Worm (Caenorhabditis elegans): Measurements from ENCODE around the gene srsx-8.
A peak's percentile ranks its signal among the peaks of the same experiment; 100 is the strongest.

Gene srsx-8

DNA sequence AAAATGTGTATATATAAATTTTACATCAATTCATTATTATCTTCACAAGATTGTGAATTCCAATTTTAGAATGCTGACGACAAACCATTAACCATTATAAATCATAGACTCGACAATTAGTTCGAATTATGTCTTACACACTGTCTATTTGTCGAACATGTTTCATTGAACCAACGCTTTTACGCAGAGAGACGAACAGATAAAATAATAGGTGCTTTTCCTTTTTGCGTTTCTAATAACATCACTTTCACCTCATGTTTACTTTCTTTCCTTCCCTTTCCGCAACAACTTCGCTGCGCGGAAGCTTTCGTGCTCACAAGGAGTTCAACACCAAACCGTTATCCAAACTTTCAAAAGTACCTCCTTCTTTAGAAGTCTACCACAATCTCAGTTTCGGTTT, 5.1 kb downstream of the srsx-8 start, which contains the start of gene F52F10.2:
Gene F52F10.2, plus strand, starts transcription at position 301 of the 400 bp plus-strand sequence.
- TF ChIP-seq lin-39 (tag; optimal IDR thresholded peaks at IDR 0.05) (no peak), mep-1 (tag; optimal IDR thresholded peaks at IDR 0.05) (no peak), zip-4 (GFP tag; optimal IDR thresholded peaks at IDR 0.05) (no peak), lin-14 (GFP tag; optimal IDR thresholded peaks at IDR 0.05) (no peak), ces-1 (GFP tag; optimal IDR thresholded peaks at IDR 0.05) (no peak), snu-23 (GFP tag; optimal IDR thresholded peaks at IDR 0.05) (no peak), Y116A8C.19 (tag; optimal IDR thresholded peaks at IDR 0.05; ENCODE audit: borderline replicate concordance) (no peak), mdl-1 (tag; optimal IDR thresholded peaks at IDR 0.05) (no peak), nhr-12 (tag; optimal IDR thresholded peaks at IDR 0.05) (no peak), alr-1 (tag; optimal IDR thresholded peaks at IDR 0.05; ENCODE audit: borderline replicate concordance) (no peak), ama-1 (optimal IDR thresholded peaks at IDR 0.05) (no peak), hpl-2 (GFP tag; optimal IDR thresholded peaks at IDR 0.05) (no peak), pqm-1 (tag; optimal IDR thresholded peaks at IDR 0.05) (no peak), fkh-10 (GFP tag; optimal IDR thresholded peaks at IDR 0.05) (no peak)

ce11 chrV:1545694-1546093, 7.2 kb downstream of the srsx-8 start, which contains the start of gene oac-32:
Gene oac-32, minus strand, starts transcription at chrV:1545783.
- no peak for TF ChIP-seq nhr-12 (tag; optimal IDR thresholded peaks at IDR 0.05)
- no peak for TF ChIP-seq ces-1 (GFP tag; optimal IDR thresholded peaks at IDR 0.05)
- TF ChIP-seq unc-30 (tag; optimal IDR thresholded peaks at IDR 0.05), result no peak
- TF ChIP-seq sptf-1 (tag; optimal IDR thresholded peaks at IDR 0.05), result no peak
- TF ChIP-seq hpl-2 (GFP tag; optimal IDR thresholded peaks at IDR 0.05), result no peak
- TF ChIP-seq elt-2 (tag; optimal IDR thresholded peaks at IDR 0.05), result peak; percentile 78

DNA sequence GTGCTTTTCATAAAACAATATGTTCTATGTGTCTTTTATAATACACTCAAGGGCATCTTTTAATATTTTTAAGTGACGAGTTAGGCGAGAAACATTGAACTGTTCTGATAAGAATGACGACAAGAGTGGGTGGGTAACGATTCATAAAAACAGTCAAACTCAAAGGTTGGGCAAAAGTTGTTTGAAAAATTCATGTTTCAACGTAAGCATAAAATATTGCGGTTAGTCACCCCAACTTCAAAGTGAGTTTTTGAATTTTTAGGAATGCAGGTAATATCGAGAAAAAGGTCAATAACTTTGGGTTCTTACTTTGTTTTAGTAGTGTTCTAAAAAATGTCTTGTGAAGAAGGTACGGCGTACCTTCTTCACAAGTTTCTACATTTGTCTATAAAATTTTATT, 11.1 kb downstream of the srsx-8 start, which contains the start of gene oac-31:
Gene oac-31, minus strand, starts transcription at position 101 of the 400 bp plus-strand sequence.
- TF ChIP-seq C04F5.9 (tag; optimal IDR thresholded peaks at IDR 0.05) (no peak), fkh-10 (GFP tag; optimal IDR thresholded peaks at IDR 0.05) (no peak), ceh-90 (tag; optimal IDR thresholded peaks at IDR 0.05) (no peak), pag-3 (tag; optimal IDR thresholded peaks at IDR 0.05; ENCODE audit: borderline replicate concordance, insufficient read depth) (no peak), Y116A8C.19 (tag; optimal IDR thresholded peaks at IDR 0.05; ENCODE audit: borderline replicate concordance) (no peak)

DNA sequence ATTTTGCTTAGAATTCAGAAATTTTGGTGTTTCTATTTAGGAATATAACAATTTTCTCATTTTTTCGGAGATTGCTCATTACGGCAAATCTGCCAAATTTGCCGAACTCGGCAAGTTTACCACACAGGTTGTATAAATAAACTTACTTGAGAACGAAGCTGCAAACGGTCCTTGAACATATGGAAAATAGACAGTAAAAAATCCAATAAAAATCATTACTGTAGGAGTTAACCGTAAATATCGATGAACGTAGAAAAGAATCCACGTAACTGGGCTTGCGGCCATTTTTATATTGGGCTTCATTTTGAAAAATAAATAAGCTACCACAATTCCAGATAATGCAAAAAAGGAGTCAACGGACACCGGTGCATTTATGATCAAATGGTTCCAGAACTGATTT, 12.7 kb downstream of the srsx-8 start:
- TF ChIP-seq ets-5 (GFP tag; IDR thresholded peaks at IDR 0.05) (0 out of 2 replicates have a peak, but pooled peaks have one; percentile 33), pqm-1 (tag; optimal IDR thresholded peaks at IDR 0.05) (no peak), vab-15 (tag; optimal IDR thresholded peaks at IDR 0.05) (no peak), ceh-8 (GFP tag; optimal IDR thresholded peaks at IDR 0.05) (no peak)

ce11 chrV:1538842-1539241, 14.1 kb downstream of the srsx-8 start:
- no peak for TF ChIP-seq mef-2 (tag; optimal IDR thresholded peaks at IDR 0.05)
- TF ChIP-seq efl-1 (optimal IDR thresholded peaks at IDR 0.05), result no peak
- TF ChIP-seq efl-1 (GFP tag; optimal IDR thresholded peaks at IDR 0.05 in 1 of 2), result no peak
- TF ChIP-seq nhr-20 (tag; optimal IDR thresholded peaks at IDR 0.05), result no peak
- no peak for TF ChIP-seq dpl-1 (GFP tag; optimal IDR thresholded peaks at IDR 0.05)
- TF ChIP-seq sox-4 (tag; optimal IDR thresholded peaks at IDR 0.05), result no peak
- no peak for TF ChIP-seq egl-27 (tag; optimal IDR thresholded peaks at IDR 0.05)

ce11 chrV:1536979-1537378, 15.9 kb downstream of the srsx-8 start, which contains the start of gene K02H11.9:
Gene K02H11.9, minus strand, starts transcription at chrV:1537079.
- no peak for TF ChIP-seq unc-30 (tag; optimal IDR thresholded peaks at IDR 0.05)
- TF ChIP-seq irx-1 (tag; optimal IDR thresholded peaks at IDR 0.05), result no peak
- TF ChIP-seq lir-3 (tag; optimal IDR thresholded peaks at IDR 0.05; ENCODE audit: poor library complexity), result no peak
- no peak for TF ChIP-seq egl-13 (tag; optimal IDR thresholded peaks at IDR 0.05)
- no peak for TF ChIP-seq fos-1 (tag; optimal IDR thresholded peaks at IDR 0.05)
- TF ChIP-seq elt-2 (tag; optimal IDR thresholded peaks at IDR 0.05), result no peak
- no peak for TF ChIP-seq ztf-11 (tag; optimal IDR thresholded peaks at IDR 0.05)
- TF ChIP-seq ama-1 (optimal IDR thresholded peaks at IDR 0.05), result no peak
- no peak for TF ChIP-seq aha-1 (tag; optimal IDR thresholded peaks at IDR 0.05)
- TF ChIP-seq skn-1 (tag; optimal IDR thresholded peaks at IDR 0.05), result no peak
- no peak for TF ChIP-seq ceh-82 (tag; optimal IDR thresholded peaks at IDR 0.05)
- TF ChIP-seq nhr-20 (tag; optimal IDR thresholded peaks at IDR 0.05), result no peak
- no peak for TF ChIP-seq dpl-1 (GFP tag; optimal IDR thresholded peaks at IDR 0.05)
- no peak for TF ChIP-seq lin-39 (tag; optimal IDR thresholded peaks at IDR 0.05)
- TF ChIP-seq nhr-77 (tag; optimal IDR thresholded peaks at IDR 0.05), result no peak
- no peak for TF ChIP-seq lin-13 (GFP tag; optimal IDR thresholded peaks at IDR 0.05)
- TF ChIP-seq unc-86 (tag; optimal IDR thresholded peaks at IDR 0.05), result no peak
- no peak for TF ChIP-seq egl-27 (tag; optimal IDR thresholded peaks at IDR 0.05)
- TF ChIP-seq C34B4.2 (tag; optimal IDR thresholded peaks at IDR 0.05), result no peak
